Worm (Caenorhabditis elegans): ENCODE data around the gene dhs-25.

ce11 chrX:1503698-1504501 is 17.6 kb downstream of the dhs-25 start:
- TF ChIP-seq egl-27 (tag; optimal IDR thresholded peaks at IDR 0.05), result no peak
- peak; percentile 92 for TF ChIP-seq ztf-4 (tag; optimal IDR thresholded peaks at IDR 0.05)
- TF ChIP-seq mab-5 (tag; optimal IDR thresholded peaks at IDR 0.05), result no peak
- TF ChIP-seq lin-13 (GFP tag; optimal IDR thresholded peaks at IDR 0.05), result peak; percentile 41
- no peak for TF ChIP-seq nhr-12 (tag; optimal IDR thresholded peaks at IDR 0.05)
- no peak for TF ChIP-seq mdl-1 (tag; optimal IDR thresholded peaks at IDR 0.05)
